Worm (Caenorhabditis elegans): ENCODE data around the gene F22B5.6.

ce11 chrII:8412061-8412721 is 43.8 kb downstream of the F22B5.6 start, which contains the start of gene efl-3:
- TF ChIP-seq flt-1 (GFP tag; IDR thresholded peaks at IDR 0.05) (no peak), ceh-13 (GFP tag; optimal IDR thresholded peaks at IDR 0.05) (no peak), ets-7 (tag; optimal IDR thresholded peaks at IDR 0.05) (no peak), scrt-1 (GFP tag; IDR thresholded peaks at IDR 0.05) (0 out of 2 replicates have a peak, but pooled peaks have one; percentile 58), sea-1 (GFP tag; conservative IDR thresholded peaks at IDR 0.05) (no peak), F13C5.2 (tag; optimal IDR thresholded peaks at IDR 0.05) (no peak), aly-1 (tag; optimal IDR thresholded peaks at IDR 0.05) (peak; percentile 43), ama-1 (optimal IDR thresholded peaks at IDR 0.05) (no peak), pes-1 (GFP tag; IDR thresholded peaks at IDR 0.05) (no peak), tbx-11 (GFP tag; IDR thresholded peaks at IDR 0.05) (no peak)
